Worm (Caenorhabditis elegans) whole organism, L1 larva: ENCODE results near the gene nhr-20.

Experiments used
- ceh-90 ChIP-seq: sonication (generic microtip); optimal IDR thresholded peaks from 2 replicates; lab custom pipeline; 2016; ENCODE audit warnings: missing genetic modification characterization, missing compliant biosample characterization
- grh-1 ChIP-seq: fragments of 200-800 bp; sonication (Bioruptor generic); IDR thresholded peaks from 2 replicates; pipeline ENCODE4 v1.3.6; 2022; ENCODE audit warnings: missing genetic modification reagents, missing genetic modification characterization, missing compliant biosample characterization
- nhr-11 ChIP-seq: fragments of 150-350 bp; optimal IDR thresholded peaks from 2 replicates; lab custom pipeline; 2014; ENCODE audit warnings: missing biosample characterization, missing genetic modification characterization
- nhr-12 ChIP-seq: sonication (generic microtip); optimal IDR thresholded peaks from 2 replicates; lab custom pipeline; 2017; ENCODE audit warnings: missing biosample characterization, missing genetic modification characterization
- nhr-28 ChIP-seq: fragments of 150-350 bp; optimal IDR thresholded peaks from 2 replicates; lab custom pipeline; 2014; ENCODE audit warnings: missing biosample characterization, missing genetic modification characterization
- nhr-47 ChIP-seq: sonication (generic microtip); optimal IDR thresholded peaks from 2 replicates; lab custom pipeline; 2016; ENCODE audit warnings: mild to moderate bottlenecking, missing genetic modification characterization, moderate library complexity, missing compliant biosample characterization
- nhr-76 ChIP-seq: sonication (generic microtip); optimal IDR thresholded peaks from 2 replicates; lab custom pipeline; 2017; ENCODE audit warnings: missing biosample characterization, missing genetic modification characterization
- nhr-77 ChIP-seq: fragments of 150-350 bp; optimal IDR thresholded peaks from 2 replicates; lab custom pipeline; 2014; ENCODE audit warnings: missing biosample characterization, missing genetic modification characterization
- rnt-1 ChIP-seq: sonication (generic microtip); optimal IDR thresholded peaks from 2 replicates; lab custom pipeline; 2016; ENCODE audit warnings: mild to moderate bottlenecking, missing genetic modification characterization, moderate library complexity, missing compliant biosample characterization
- tlp-1 ChIP-seq: fragments of 150-350 bp; optimal IDR thresholded peaks from 2 replicates; lab custom pipeline; 2014; ENCODE audit warnings: missing biosample characterization, missing genetic modification characterization
- unc-62 ChIP-seq: fragments of 150-350 bp; optimal IDR thresholded peaks from 2 replicates; lab custom pipeline; 2014; ENCODE audit warnings: missing biosample characterization, missing genetic modification reagents, missing genetic modification characterization
- unc-86 ChIP-seq: sonication (generic microtip); optimal IDR thresholded peaks from 2 replicates; lab custom pipeline; 2016; ENCODE audit warnings: missing genetic modification characterization, missing compliant biosample characterization

ce11 chrIII:4209188-4209587, 23.8 kb downstream of the nhr-20 start, which contains the start of gene phlp-2:
- TF ChIP-seq nhr-28 (tag; lab: Kevin White, UChicago) (no peak), unc-62 (GFP tag; lab: Kevin White, UChicago) (no peak), rnt-1 (tag; lab: Kevin White, UChicago) (no peak), unc-86 (tag; lab: Kevin White, UChicago) (no peak), tlp-1 (tag; lab: Kevin White, UChicago) (no peak), nhr-12 (no peak), grh-1 (GFP tag; lab: Robert Waterston, UW) (no peak), nhr-47 (tag; lab: Kevin White, UChicago) (no peak), nhr-76 (tag; lab: Kevin White, UChicago) (no peak), nhr-11 (tag; lab: Kevin White, UChicago) (no peak), ceh-90 (tag; lab: Kevin White, UChicago) (no peak), nhr-77 (no peak)
